Worm (Caenorhabditis elegans): Measurements from ENCODE around the gene K08E5.6.

ce11 chrIII:10152495-10152894 is 11.7 kb downstream of the K08E5.6 start, which contains the start of gene nac-3:
- no peak for TF ChIP-seq mep-1 (tag; optimal IDR thresholded peaks at IDR 0.05)
- no peak for TF ChIP-seq F44E2.7 (GFP tag; IDR thresholded peaks at IDR 0.05)
- no peak for TF ChIP-seq fkh-10 (GFP tag; optimal IDR thresholded peaks at IDR 0.05)
- no peak for TF ChIP-seq php-3 (GFP tag; IDR thresholded peaks at IDR 0.05)
- TF ChIP-seq zip-2 (tag; optimal IDR thresholded peaks at IDR 0.05) = no peak
- no peak for TF ChIP-seq unc-39 (tag; optimal IDR thresholded peaks at IDR 0.05)
- TF ChIP-seq lin-39 (tag; optimal IDR thresholded peaks at IDR 0.05) = no peak
- TF ChIP-seq daf-12 (tag; optimal IDR thresholded peaks at IDR 0.05) = no peak
- TF ChIP-seq nhr-237 (tag; optimal IDR thresholded peaks at IDR 0.05) = no peak
- TF ChIP-seq nhr-25 (tag; optimal IDR thresholded peaks at IDR 0.05; ENCODE audit: borderline replicate concordance, insufficient read depth) = no peak
